Fruit fly (Drosophila melanogaster) whole organism, embryonic: ENCODE results near the gene da.
A peak's percentile ranks its signal among the peaks of the same experiment; 100 is the strongest.

ENCODE experiments used
- B-H1 ChIP-seq: fragments of 200-800 bp; sonication (Bioruptor generic); IDR thresholded peaks from 3 replicates; pipeline ENCODE4 v1.3.6; 2022; ENCODE audit warnings: missing biosample characterization, missing genetic modification characterization
- BEAF-32 ChIP-seq: fragments of 200-800 bp; sonication (Bioruptor generic); optimal IDR thresholded peaks from 3 replicates; lab custom pipeline; 2017; ENCODE audit warnings: missing biosample characterization, missing genetic modification characterization, mild to moderate bottlenecking, moderate library complexity, missing genetic modification reagents
- Bgb ChIP-seq: fragments of 200-800 bp; sonication (Bioruptor generic); IDR thresholded peaks from 2 replicates; pipeline ENCODE4 v1.3.6; 2022; ENCODE audit warnings: missing biosample characterization, missing genetic modification characterization; ENCODE audit not compliant: partially characterized antibody
- CG11504 ChIP-seq: fragments of 200-800 bp; sonication (Bioruptor generic); optimal IDR thresholded peaks from 3 replicates; lab custom pipeline; 2019; ENCODE audit warnings: missing biosample characterization, mild to moderate bottlenecking, missing genetic modification characterization, moderate library complexity
- CG14860 ChIP-seq: fragments of 200-800 bp; sonication (Bioruptor generic); IDR thresholded peaks from 3 replicates; pipeline ENCODE4 v1.3.6; 2022; ENCODE audit warnings: missing biosample characterization, missing genetic modification characterization; ENCODE audit not compliant: partially characterized antibody
- CG16815 ChIP-seq: fragments of 200-800 bp; sonication (Bioruptor generic); optimal IDR thresholded peaks from 3 replicates; lab custom pipeline; 2017; ENCODE audit warnings: missing biosample characterization, mild to moderate bottlenecking, missing genetic modification characterization
- CG17186 ChIP-seq: fragments of 200-800 bp; sonication (Bioruptor generic); optimal IDR thresholded peaks from 3 replicates; lab custom pipeline; 2017; ENCODE audit warnings: missing biosample characterization, missing genetic modification reagents, missing genetic modification characterization
- CG17612 ChIP-seq: fragments of 200-800 bp; sonication (Bioruptor generic); IDR thresholded peaks from 2 replicates; pipeline ENCODE4 v1.3.6; 2022; ENCODE audit warnings: missing biosample characterization, missing genetic modification characterization
- CG17802 ChIP-seq: fragments of 200-800 bp; sonication (Bioruptor generic); optimal IDR thresholded peaks from 2 replicates; lab custom pipeline; 2018; ENCODE audit warnings: missing biosample characterization, mild to moderate bottlenecking, missing genetic modification characterization, moderate library complexity
- CG17912 ChIP-seq: fragments of 200-800 bp; sonication (Bioruptor generic); optimal IDR thresholded peaks from 2 replicates; lab custom pipeline; 2018; ENCODE audit warnings: missing biosample characterization, mild to moderate bottlenecking, missing genetic modification characterization
- CG2116 ChIP-seq: fragments of 200-800 bp; sonication (Bioruptor generic); optimal IDR thresholded peaks from 3 replicates; lab custom pipeline; 2018; ENCODE audit warnings: missing biosample characterization, mild to moderate bottlenecking, missing genetic modification characterization
- CG2129 ChIP-seq: fragments of 200-800 bp; sonication (Bioruptor generic); IDR thresholded peaks from 2 replicates; pipeline ENCODE4 v1.3.6; 2022; ENCODE audit warnings: missing biosample characterization, missing genetic modification characterization; ENCODE audit not compliant: partially characterized antibody
- CG2875 ChIP-seq: fragments of 200-800 bp; sonication (Bioruptor generic); optimal IDR thresholded peaks from 2 replicates; lab custom pipeline; 2017; ENCODE audit warnings: missing biosample characterization, mild to moderate bottlenecking, missing genetic modification characterization, missing genetic modification reagents
- CG32772 ChIP-seq: fragments of 200-800 bp; sonication (Bioruptor generic); IDR thresholded peaks from 2 replicates; pipeline ENCODE4 v1.3.6; 2022; ENCODE audit warnings: missing biosample characterization, missing genetic modification characterization
- CG3726 ChIP-seq: fragments of 200-800 bp; sonication (Bioruptor generic); IDR thresholded peaks from 3 replicates; pipeline ENCODE4, ENCODE4 v1.3.6; 2022; ENCODE audit warnings: missing biosample characterization, missing genetic modification characterization
- CG4424 ChIP-seq: fragments of 200-800 bp; sonication (Bioruptor generic); optimal IDR thresholded peaks from 3 replicates; lab custom pipeline; 2016; ENCODE audit warnings: missing biosample characterization, missing genetic modification characterization
- CG4617 ChIP-seq: fragments of 200-800 bp; sonication (Bioruptor generic); optimal IDR thresholded peaks from 3 replicates; lab custom pipeline; 2016; ENCODE audit warnings: missing biosample characterization, missing genetic modification characterization, borderline replicate concordance
- CG4854 ChIP-seq: fragments of 200-800 bp; sonication (Bioruptor generic); optimal IDR thresholded peaks from 2 replicates; lab custom pipeline; 2016; ENCODE audit warnings: missing biosample characterization, missing genetic modification characterization, inconsistent platforms
- CG6654 ChIP-seq: fragments of 200-800 bp; sonication (Bioruptor generic); optimal IDR thresholded peaks from 2 replicates; lab custom pipeline; 2017; ENCODE audit warnings: missing biosample characterization, mild to moderate bottlenecking, missing genetic modification characterization
- CG7357 ChIP-seq: fragments of 200-800 bp; sonication (Bioruptor generic); IDR thresholded peaks from 3 replicates; pipeline ENCODE4 v1.3.6; 2022; ENCODE audit warnings: missing biosample characterization, missing genetic modification characterization
- CG8478 ChIP-seq: fragments of >200 bp; optimal IDR thresholded peaks from 2 replicates; lab custom pipeline; 2018
- CoRest ChIP-seq: fragments of 200-800 bp; sonication (Bioruptor generic); optimal IDR thresholded peaks from 3 replicates; lab custom pipeline; 2018; ENCODE audit warnings: missing biosample characterization, mild to moderate bottlenecking, missing genetic modification characterization, moderate library complexity
- Dfd ChIP-seq, 2 experiments: fragments of >200 bp; optimal IDR thresholded peaks; 2 replicates each; lab custom pipeline; 2017; ENCODE audit warnings: missing biosample characterization in 2 of 2, missing genetic modification characterization in 2 of 2
- Doc3 ChIP-seq: fragments of 200-800 bp; sonication (Bioruptor generic); IDR thresholded peaks from 3 replicates; pipeline ENCODE4 v1.3.6; 2022; ENCODE audit warnings: missing biosample characterization, missing genetic modification characterization; ENCODE audit not compliant: partially characterized antibody
- Drgx ChIP-seq: fragments of 200-800 bp; sonication (Bioruptor generic); IDR thresholded peaks from 2 replicates; pipeline ENCODE4 v1.3.6; 2022; ENCODE audit warnings: missing biosample characterization, missing genetic modification characterization
- Ets97D ChIP-seq: fragments of 200-800 bp; sonication (Bioruptor generic); optimal IDR thresholded peaks from 3 replicates; lab custom pipeline; 2016; ENCODE audit warnings: missing biosample characterization, missing genetic modification characterization
- H2.0 ChIP-seq: fragments of 200-800 bp; sonication (Bioruptor generic); IDR thresholded peaks from 2 replicates; pipeline ENCODE4 v1.3.6; 2022; ENCODE audit warnings: missing biosample characterization, missing genetic modification characterization
- Hr39 ChIP-seq: fragments of >200 bp; optimal IDR thresholded peaks from 2 replicates; lab custom pipeline; 2017
- Max ChIP-seq: fragments of 200-800 bp; sonication (Bioruptor generic); optimal IDR thresholded peaks from 2 replicates; lab custom pipeline; 2016; ENCODE audit warnings: missing biosample characterization, mild to moderate bottlenecking, missing genetic modification characterization
- Side ChIP-seq: fragments of 200-800 bp; sonication (Bioruptor generic); optimal IDR thresholded peaks from 2 replicates; lab custom pipeline; 2016; ENCODE audit warnings: missing biosample characterization, missing genetic modification characterization
- Sry-β ChIP-seq: fragments of 200-800 bp; sonication (Bioruptor generic); optimal IDR thresholded peaks from 2 replicates; lab custom pipeline; 2018; ENCODE audit warnings: missing biosample characterization, mild to moderate bottlenecking, missing genetic modification characterization, moderate library complexity
- TFAM ChIP-seq: fragments of 200-800 bp; sonication (Bioruptor generic); optimal IDR thresholded peaks from 2 replicates; lab custom pipeline; 2017; ENCODE audit warnings: missing biosample characterization, missing genetic modification characterization, inconsistent platforms
- abd-A ChIP-seq: fragments of 200-800 bp; sonication (Bioruptor generic); optimal IDR thresholded peaks from 3 replicates; lab custom pipeline; 2019; ENCODE audit warnings: missing biosample characterization, mild to moderate bottlenecking, missing genetic modification characterization, moderate library complexity
- bigmax ChIP-seq: fragments of 200-800 bp; sonication (Bioruptor generic); optimal IDR thresholded peaks from 2 replicates; lab custom pipeline; 2018; ENCODE audit warnings: missing biosample characterization, mild to moderate bottlenecking, missing genetic modification characterization
- bowl ChIP-seq: fragments of 200-800 bp; sonication (Bioruptor generic); IDR thresholded peaks from 2 replicates; pipeline ENCODE4 v1.3.6; 2022; ENCODE audit warnings: missing biosample characterization, missing genetic modification characterization
- cg ChIP-seq: fragments of 200-800 bp; sonication (Bioruptor generic); optimal IDR thresholded peaks from 3 replicates; lab custom pipeline; 2019; ENCODE audit warnings: missing biosample characterization, mild to moderate bottlenecking, missing genetic modification characterization, moderate library complexity
- corto ChIP-seq: fragments of 200-800 bp; sonication (Bioruptor generic); optimal IDR thresholded peaks from 2 replicates; lab custom pipeline; 2016; ENCODE audit warnings: missing biosample characterization, mild to moderate bottlenecking, missing genetic modification characterization, moderate library complexity
- fd96Cb ChIP-seq: fragments of 200-800 bp; sonication (Bioruptor generic); optimal IDR thresholded peaks from 2 replicates; lab custom pipeline; 2018; ENCODE audit warnings: missing biosample characterization, mild to moderate bottlenecking, missing genetic modification characterization, moderate library complexity
- gce ChIP-seq: fragments of 200-800 bp; sonication (Bioruptor generic); IDR thresholded peaks from 3 replicates; pipeline ENCODE4 v1.3.6; 2022; ENCODE audit warnings: missing biosample characterization, missing genetic modification characterization
- hbn ChIP-seq: fragments of 200-800 bp; sonication (Bioruptor generic); IDR thresholded peaks from 2 replicates; pipeline ENCODE4 v1.3.6; 2022; ENCODE audit warnings: missing biosample characterization, missing genetic modification characterization; ENCODE audit not compliant: partially characterized antibody
- lmd ChIP-seq: fragments of 200-800 bp; sonication (Bioruptor generic); IDR thresholded peaks from 2 replicates; pipeline ENCODE4 v1.3.6; 2022; ENCODE audit warnings: missing biosample characterization, missing genetic modification characterization
- lola ChIP-seq, 3 experiments: fragments of >200 bp in 2 of 3; fragments of 200-800 bp in 1 of 3; sonication (Bioruptor generic) in 1 of 3; optimal IDR thresholded peaks; 2 replicates each; lab custom pipeline; 2017 to 2019; ENCODE audit warnings: missing biosample characterization in 3 of 3, missing genetic modification characterization in 3 of 3, mild to moderate bottlenecking in 1 of 3, moderate library complexity in 1 of 3
- onecut ChIP-seq: fragments of 200-800 bp; sonication (Bioruptor generic); IDR thresholded peaks from 2 replicates; pipeline ENCODE4 v1.3.6; 2022; ENCODE audit warnings: missing biosample characterization, missing genetic modification characterization
- run ChIP-seq: fragments of 200-800 bp; sonication (Bioruptor generic); optimal IDR thresholded peaks from 3 replicates; lab custom pipeline; 2018; ENCODE audit warnings: missing biosample characterization, mild to moderate bottlenecking, missing genetic modification characterization
- shn ChIP-seq: fragments of 200-800 bp; sonication (Bioruptor generic); optimal IDR thresholded peaks from 3 replicates; lab custom pipeline; 2016; ENCODE audit warnings: missing biosample characterization, missing genetic modification characterization
- slp2 ChIP-seq: fragments of 200-800 bp; sonication (Bioruptor generic); optimal IDR thresholded peaks from 2 replicates; lab custom pipeline; 2016; ENCODE audit warnings: missing biosample characterization, missing genetic modification characterization
- sna ChIP-seq: fragments of 200-800 bp; sonication (Bioruptor generic); IDR thresholded peaks from 2 replicates; pipeline ENCODE4 v1.3.6; 2022; ENCODE audit warnings: missing biosample characterization, missing genetic modification characterization; ENCODE audit not compliant: partially characterized antibody
- vvl ChIP-seq: fragments of 200-800 bp; sonication (Bioruptor generic); IDR thresholded peaks from 2 replicates; pipeline ENCODE4 v1.3.6; 2022; ENCODE audit warnings: missing biosample characterization, missing genetic modification characterization
- zen ChIP-seq: fragments of 200-800 bp; sonication (Bioruptor generic); optimal IDR thresholded peaks from 3 replicates; lab custom pipeline; 2018; ENCODE audit warnings: missing biosample characterization, mild to moderate bottlenecking, missing genetic modification characterization, moderate library complexity
- zf30C ChIP-seq: fragments of 200-800 bp; sonication (Bioruptor generic); optimal IDR thresholded peaks from 3 replicates; lab custom pipeline; 2018; ENCODE audit warnings: missing biosample characterization, mild to moderate bottlenecking, missing genetic modification characterization

The da gene

DNA sequence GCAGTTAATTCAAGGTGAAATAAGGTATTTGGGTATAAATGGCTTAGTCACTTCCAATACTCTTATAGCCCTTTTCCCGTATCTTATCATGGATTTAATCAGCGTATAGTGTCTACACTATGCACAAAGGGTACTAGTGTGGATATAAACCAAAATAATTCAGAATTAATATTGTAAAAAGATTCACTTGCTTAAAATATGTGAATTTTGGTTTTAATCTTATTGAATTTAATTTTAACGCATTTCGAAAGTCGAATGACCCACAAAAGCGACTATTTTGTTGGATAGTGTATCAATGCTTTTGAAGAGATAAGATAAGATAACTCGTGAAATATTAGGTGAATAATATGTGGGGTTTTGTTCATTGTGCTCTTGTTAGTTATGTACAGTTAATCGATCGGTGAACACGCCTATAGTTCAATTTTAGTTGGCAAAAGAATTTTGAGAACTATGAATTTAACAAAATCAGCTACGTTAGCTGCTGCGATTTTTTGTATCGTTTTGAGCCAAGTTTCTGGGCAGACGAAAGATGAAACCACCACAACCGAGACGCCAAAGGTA, 5.9 kb upstream of the da start, which contains the start of gene CG5096 (continued):
- TF ChIP-seq zen (tag; lab: Kevin White, UChicago) (peak; percentile 66), CG3726 (GFP tag; lab: Robert Waterston, UW) (peak; percentile 48; the same call in 1 of the 3 replicates), CG7357 (peak; percentile 75), lmd (GFP tag; lab: Robert Waterston, UW) (peak; percentile 86), sna (no peak), Max (GFP tag; lab: Kevin White, UChicago) (peak; percentile 70), CG4617 (peak; percentile 45), CoRest (peak; percentile 93), Side (peak; percentile 83), CG32772 (GFP tag; lab: Robert Waterston, UW) (peak; percentile 79), CG6654 (GFP tag; lab: Kevin White, UChicago) (peak; percentile 64), bowl (GFP tag; lab: Robert Waterston, UW) (peak; percentile 53; the same call in 1 of the 2 replicates), zf30C (GFP tag; lab: Kevin White, UChicago) (no peak), vvl (GFP tag; lab: Robert Waterston, UW) (peak; percentile 94), lola (GFP tag; optimal IDR thresholded peaks at IDR 0.05; lab: Kevin White, UChicago) (peak in 1 of 3 experiments; percentile 58), CG8478 (lab: Kevin White, UChicago) (no peak), BEAF-32 (no peak), Dfd (GFP tag; optimal IDR thresholded peaks at IDR 0.05; lab: Kevin White, UChicago) (no peak), fd96Cb (tag; lab: Kevin White, UChicago) (peak; percentile 84), CG2129 (no peak), Hr39 (lab: Kevin White, UChicago) (no peak), CG17612 (GFP tag; lab: Robert Waterston, UW) (peak; percentile 74), CG16815 (GFP tag; lab: Kevin White, UChicago) (peak; percentile 14), CG17802 (tag; lab: Kevin White, UChicago) (peak; percentile 45), Bgb (GFP tag; lab: Robert Waterston, UW) (no peak), CG17912 (GFP tag; lab: Kevin White, UChicago) (peak; percentile 43), CG2116 (GFP tag; lab: Kevin White, UChicago) (peak; percentile 49), abd-A (no peak), Ets97D (GFP tag; lab: Kevin White, UChicago) (peak; percentile 50), Doc3 (GFP tag; lab: Robert Waterston, UW) (no peak), slp2 (GFP tag; lab: Kevin White, UChicago) (peak; percentile 47), bigmax (GFP tag; lab: Kevin White, UChicago) (peak; percentile 40), run (tag; lab: Kevin White, UChicago) (peak; percentile 83), CG4854 (GFP tag; lab: Kevin White, UChicago) (peak; percentile 79), TFAM (GFP tag; lab: Kevin White, UChicago) (no peak), cg (GFP tag; lab: Kevin White, UChicago) (no peak), CG2875 (GFP tag; lab: Kevin White, UChicago) (peak; percentile 59), CG14860 (no peak), gce (GFP tag; lab: Robert Waterston, UW) (no peak; the same call in 2 of the 3 replicates), CG17186 (GFP tag; lab: Kevin White, UChicago) (no peak), hbn (GFP tag; lab: Robert Waterston, UW) (no peak), corto (peak; percentile 27), onecut (GFP tag; lab: Robert Waterston, UW) (peak; percentile 81), Sry-β (GFP tag; lab: Kevin White, UChicago) (peak; percentile 22), H2.0 (GFP tag; lab: Robert Waterston, UW) (peak; percentile 79), CG11504 (tag; lab: Kevin White, UChicago) (peak; percentile 92), B-H1 (GFP tag; lab: Robert Waterston, UW) (peak; percentile 85), Drgx (peak; percentile 45; the same call in 1 of the 2 replicates), shn (peak; percentile 18), CG4424 (GFP tag; lab: Kevin White, UChicago) (peak; percentile 74)
